Worm (Caenorhabditis elegans) whole organism, L4/young adult: ENCODE results near the gene atg-10.

Source experiments
- dao-5 ChIP-seq: sonication (generic microtip); optimal IDR thresholded peaks from 2 replicates; lab custom pipeline; 2016; ENCODE audit warnings: missing genotype, missing genetic modification characterization, moderate library complexity, missing compliant biosample characterization
- him-1 ChIP-seq: sonication (generic microtip); optimal IDR thresholded peaks from 2 replicates; lab custom pipeline; 2016; ENCODE audit warnings: missing genotype, missing genetic modification reagents, missing genetic modification characterization, missing compliant biosample characterization

DNA sequence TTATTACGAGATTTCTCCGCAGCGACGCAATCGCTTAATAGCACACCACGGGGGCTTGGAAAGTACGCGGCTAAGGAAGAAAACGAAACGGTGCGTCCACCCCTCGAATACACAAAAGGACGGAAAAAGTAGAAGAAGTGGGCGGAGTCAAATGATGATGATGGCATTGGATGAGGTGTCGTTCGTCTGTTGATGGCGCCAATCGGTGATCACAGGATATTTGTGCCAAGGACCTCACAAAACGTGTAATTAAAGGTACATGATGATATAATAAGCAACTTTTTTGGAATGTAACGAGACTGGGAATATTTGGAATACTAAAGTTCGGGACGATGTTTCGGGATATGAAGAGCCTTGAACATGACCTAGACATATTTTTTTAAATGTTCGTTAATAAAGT, 24.5 kb upstream of the atg-10 start, which contains the start of gene cutl-12:
- TF ChIP-seq him-1 (tag; lab: Kevin White, UChicago) (no peak), dao-5 (tag; lab: Kevin White, UChicago) (no peak)
